Worm (Caenorhabditis elegans): ENCODE data around the gene rpa-1.

ce11 chrII:7697156-7697555, 32.8 kb downstream of the rpa-1 start:
- TF ChIP-seq tbx-2 (tag; optimal IDR thresholded peaks at IDR 0.05), result no peak
- TF ChIP-seq ceh-24 (tag; optimal IDR thresholded peaks at IDR 0.05), result no peak
- no peak for TF ChIP-seq gmeb-2 (tag; optimal IDR thresholded peaks at IDR 0.05)
- TF ChIP-seq ceh-45 (GFP tag; IDR thresholded peaks at IDR 0.05), result no peak
- TF ChIP-seq zip-5 (tag; optimal IDR thresholded peaks at IDR 0.05), result no peak
- no peak for TF ChIP-seq dmd-4 (tag; optimal IDR thresholded peaks at IDR 0.05; ENCODE audit: borderline replicate concordance)
- no peak for TF ChIP-seq rnt-1 (tag; optimal IDR thresholded peaks at IDR 0.05)

Measured in whole organism, late embryonic.